Fruit fly (Drosophila melanogaster): ENCODE results near the gene Usp30.

Usp30 gene

dm6 chrX:5904377-5905085 is 24.9 kb upstream of the Usp30 start:
- no peak for TF ChIP-seq noc (tag; optimal IDR thresholded peaks at IDR 0.05)

dm6 chrX:5902701-5903100 is 23.1 kb upstream of the Usp30 start:
- TF ChIP-seq noc (tag; optimal IDR thresholded peaks at IDR 0.05) = no peak

- TF ChIP-seq noc (tag; optimal IDR thresholded peaks at IDR 0.05) = peak; percentile 54
Measured at dm6 chrX:5901628-5902213, 22.1 kb upstream of the Usp30 start.

dm6 chrX:5900146-5901093 is 20.8 kb upstream of the Usp30 start, which contains the start of gene Act5C:
TSS of gene Act5C (plus strand) at chrX:5900861.
- TF ChIP-seq noc (tag; optimal IDR thresholded peaks at IDR 0.05) = peak; percentile 84

- TF ChIP-seq noc (tag; optimal IDR thresholded peaks at IDR 0.05) = peak; percentile 16
Measured at dm6 chrX:5899241-5900145, 19.9 kb upstream of the Usp30 start.

dm6 chrX:5896809-5897700 is 17.5 kb upstream of the Usp30 start:
- TF ChIP-seq noc (tag; optimal IDR thresholded peaks at IDR 0.05) = no peak

dm6 chrX:5895821-5896550 is 16.4 kb upstream of the Usp30 start:
- TF ChIP-seq noc (tag; optimal IDR thresholded peaks at IDR 0.05) = peak; percentile 57

dm6 chrX:5894529-5895487 is 15.2 kb upstream of the Usp30 start:
- TF ChIP-seq noc (tag; optimal IDR thresholded peaks at IDR 0.05) = no peak

- no peak for TF ChIP-seq noc (tag; optimal IDR thresholded peaks at IDR 0.05)
Measured at dm6 chrX:5893165-5893564, 13.6 kb upstream of the Usp30 start.

dm6 chrX:5892512-5892911 is 12.9 kb upstream of the Usp30 start:
- no peak for TF ChIP-seq noc (tag; optimal IDR thresholded peaks at IDR 0.05)

dm6 chrX:5891666-5892444 is 12.3 kb upstream of the Usp30 start:
- TF ChIP-seq noc (tag; optimal IDR thresholded peaks at IDR 0.05) = peak; percentile 82

dm6 chrX:5888933-5889332 is 9.3 kb upstream of the Usp30 start:
- TF ChIP-seq noc (tag; optimal IDR thresholded peaks at IDR 0.05) = no peak
